Fruit fly (Drosophila melanogaster) Kc167 (cell line): ENCODE measurements around the gene Osi5.

ENCODE experiments used
- h ChIP-seq: fragments of >200 bp; optimal IDR thresholded peaks from 3 replicates; lab custom pipeline; 2018; ENCODE audit warnings: missing external identifiers
- insv ChIP-seq: fragments of >200 bp; optimal IDR thresholded peaks from 3 replicates; lab custom pipeline; 2018; ENCODE audit warnings: missing external identifiers

DNA sequence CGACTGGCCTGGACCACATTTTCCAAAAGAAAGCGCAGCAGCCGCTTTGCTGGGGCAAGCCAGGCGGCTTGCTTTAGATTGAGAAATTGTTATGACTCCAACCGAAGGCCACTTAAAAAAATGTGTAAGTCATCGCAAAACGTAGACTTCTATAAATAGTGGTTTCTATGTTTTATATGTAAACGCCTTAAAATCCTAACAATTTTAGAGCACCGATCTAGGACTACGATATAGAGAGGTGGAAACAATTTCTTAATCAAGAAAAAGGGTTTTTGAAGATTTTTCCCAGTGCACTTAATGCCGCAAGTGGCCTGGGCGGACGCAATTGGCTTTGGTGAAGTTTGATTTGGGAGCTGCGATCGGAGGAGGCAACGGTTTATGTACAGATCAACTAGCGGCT, 13.1 kb upstream of the Osi5 start:
- TF ChIP-seq insv (no peak), h (lab: Kevin White, UChicago) (no peak)
